Worm (Caenorhabditis elegans): ENCODE data around the gene hrpa-2.

- TF ChIP-seq ztf-11 (tag; optimal IDR thresholded peaks at IDR 0.05), result no peak
- TF ChIP-seq ztf-4 (tag; optimal IDR thresholded peaks at IDR 0.05), result no peak
- TF ChIP-seq nhr-237 (tag; optimal IDR thresholded peaks at IDR 0.05), result no peak
- TF ChIP-seq zag-1 (tag; optimal IDR thresholded peaks at IDR 0.05), result no peak
- no peak for TF ChIP-seq jun-1 (tag; optimal IDR thresholded peaks at IDR 0.05)
- TF ChIP-seq nhr-12 (tag; optimal IDR thresholded peaks at IDR 0.05), result no peak
- no peak for TF ChIP-seq pqm-1 (tag; optimal IDR thresholded peaks at IDR 0.05)
- TF ChIP-seq unc-62 (GFP tag; optimal IDR thresholded peaks at IDR 0.05), result no peak
- no peak for TF ChIP-seq ama-1 (optimal IDR thresholded peaks at IDR 0.05)
- TF ChIP-seq aly-2 (tag; optimal IDR thresholded peaks at IDR 0.05), result no peak
Observed at ce11 chrX:5254894-5255293, 38.7 kb downstream of the hrpa-2 start, which contains the start of gene nspg-13.

Measured in whole organism, L3 larva.